Fruit fly (Drosophila melanogaster): Measurements from ENCODE around the gene MED11.
A peak's percentile ranks its signal among the peaks of the same experiment; 100 is the strongest.

Gene MED11

dm6 chr3L:18771095-18772013, 25.7 kb downstream of the MED11 start (continued):
- TF ChIP-seq CG2199 (GFP tag; IDR thresholded peaks at IDR 0.05) (0 out of 3 replicates have a peak, but pooled peaks have one; percentile 9), Hr3 (GFP tag; optimal IDR thresholded peaks at IDR 0.05) (peak; percentile 92), zf30C (GFP tag; optimal IDR thresholded peaks at IDR 0.05) (no peak)

- no peak for TF ChIP-seq CG7786 (GFP tag; optimal IDR thresholded peaks at IDR 0.05)
- TF ChIP-seq sug (tag; optimal IDR thresholded peaks at IDR 0.05): peak; percentile 18
- TF ChIP-seq Dref (GFP tag; IDR thresholded peaks at IDR 0.05): no peak
- peak; percentile 75 for TF ChIP-seq abd-A (tag; optimal IDR thresholded peaks at IDR 0.05)
- TF ChIP-seq Ptx1 (GFP tag; IDR thresholded peaks at IDR 0.05): 0 out of 2 replicates have a peak, but pooled peaks have one; percentile 4
- TF ChIP-seq CG4854 (GFP tag; optimal IDR thresholded peaks at IDR 0.05): no peak
- peak; percentile 32 for TF ChIP-seq kni (GFP tag; optimal IDR thresholded peaks at IDR 0.05)
- TF ChIP-seq Atf3 (GFP tag; optimal IDR thresholded peaks at IDR 0.05): no peak
- no peak for TF ChIP-seq CG6683 (GFP tag; optimal IDR thresholded peaks at IDR 0.05)
- TF ChIP-seq Poxn (GFP tag; IDR thresholded peaks at IDR 0.05): no peak
- TF ChIP-seq CG8924 (tag; optimal IDR thresholded peaks at IDR 0.05): no peak
- TF ChIP-seq CG14667 (GFP tag; IDR thresholded peaks at IDR 0.05): no peak
- TF ChIP-seq grau (tag; optimal IDR thresholded peaks at IDR 0.05): peak; percentile 68
- no peak for TF ChIP-seq Dek (tag; optimal IDR thresholded peaks at IDR 0.05)
- peak; percentile 40; the same call in 1 of the 3 replicates for TF ChIP-seq sr (GFP tag; IDR thresholded peaks at IDR 0.05)
- TF ChIP-seq CG11723 (GFP tag; optimal IDR thresholded peaks at IDR 0.05): peak; percentile 7
- peak; percentile 27; the same call in 1 of the 2 replicates for TF ChIP-seq CG11247 (GFP tag; IDR thresholded peaks at IDR 0.05)
- TF ChIP-seq CG16815 (GFP tag; optimal IDR thresholded peaks at IDR 0.05): no peak
- no peak for TF ChIP-seq CG8290 (GFP tag; optimal IDR thresholded peaks at IDR 0.05)
- TF ChIP-seq CG8290 (tag; optimal IDR thresholded peaks at IDR 0.05): peak in 1 of 2 experiments; percentile 51
- no peak for TF ChIP-seq Mrtf (GFP tag; IDR thresholded peaks at IDR 0.05)
- peak; percentile 7; the same call in 1 of the 2 replicates for TF ChIP-seq ttk (GFP tag; IDR thresholded peaks at IDR 0.05)
- peak; percentile 10; the same call in 1 of the 2 replicates for TF ChIP-seq H2.0 (GFP tag; IDR thresholded peaks at IDR 0.05)
- TF ChIP-seq CG18764 (GFP tag; optimal IDR thresholded peaks at IDR 0.05): no peak
- peak; percentile 39 for TF ChIP-seq CG6813 (GFP tag; optimal IDR thresholded peaks at IDR 0.05)
- peak; percentile 21 for TF ChIP-seq grn (GFP tag; optimal IDR thresholded peaks at IDR 0.05)
- TF ChIP-seq CG9817 (tag; optimal IDR thresholded peaks at IDR 0.05): no peak
- 0 out of 3 replicates have a peak, but pooled peaks have one; percentile 49 for TF ChIP-seq so (GFP tag; IDR thresholded peaks at IDR 0.05)
- TF ChIP-seq BtbVII (GFP tag; optimal IDR thresholded peaks at IDR 0.05): no peak
- TF ChIP-seq Kr (GFP tag; optimal IDR thresholded peaks at IDR 0.05): no peak
- TF ChIP-seq D19B (GFP tag; optimal IDR thresholded peaks at IDR 0.05): no peak
- TF ChIP-seq lmd (GFP tag; IDR thresholded peaks at IDR 0.05): no peak
- TF ChIP-seq CG16813 (GFP tag; IDR thresholded peaks at IDR 0.05; ENCODE audit: partially characterized antibody): no peak
- peak; percentile 34 for TF ChIP-seq exex (tag; optimal IDR thresholded peaks at IDR 0.05)
- peak; percentile 45 for TF ChIP-seq ATbp (GFP tag; optimal IDR thresholded peaks at IDR 0.05)
- no peak for TF ChIP-seq odd (GFP tag; optimal IDR thresholded peaks at IDR 0.05)
- peak; percentile 23 for TF ChIP-seq CG13894 (tag; optimal IDR thresholded peaks at IDR 0.05)
- peak; percentile 86 for TF ChIP-seq scrt (GFP tag; optimal IDR thresholded peaks at IDR 0.05)
- no peak for TF ChIP-seq Pdp1 (GFP tag; optimal IDR thresholded peaks at IDR 0.05)
- TF ChIP-seq CG1024 (GFP tag; IDR thresholded peaks at IDR 0.05): 0 out of 2 replicates have a peak, but pooled peaks have one; percentile 4
- no peak for TF ChIP-seq Hr3 (GFP tag; optimal IDR thresholded peaks at IDR 0.05)
- no peak for TF ChIP-seq CG15073 (GFP tag; optimal IDR thresholded peaks at IDR 0.05)
- TF ChIP-seq slbo (GFP tag; IDR thresholded peaks at IDR 0.05): 0 out of 2 replicates have a peak, but pooled peaks have one; percentile 11
- peak; percentile 15; the same call in 1 of the 3 replicates for TF ChIP-seq ase (GFP tag; IDR thresholded peaks at IDR 0.05)
These were observed 26.4 kb downstream of the MED11 start for dm6 chr3L:18772014-18772560.
